Fruit fly (Drosophila melanogaster) whole organism, embryonic: ENCODE results near the gene CG4615.

Experiments used
- Atf3 ChIP-seq: fragments of 200-800 bp; sonication (Bioruptor generic); optimal IDR thresholded peaks from 3 replicates; lab custom pipeline; 2016; ENCODE audit warnings: missing biosample characterization, missing genetic modification characterization
- CG11504 ChIP-seq: fragments of 200-800 bp; sonication (Bioruptor generic); optimal IDR thresholded peaks from 3 replicates; lab custom pipeline; 2019; ENCODE audit warnings: missing biosample characterization, mild to moderate bottlenecking, missing genetic modification characterization, moderate library complexity
- CG12942 ChIP-seq: fragments of 200-800 bp; sonication (Bioruptor generic); optimal IDR thresholded peaks from 3 replicates; lab custom pipeline; 2016; ENCODE audit warnings: missing biosample characterization, missing genetic modification characterization
- CG14710 ChIP-seq: fragments of 200-800 bp; sonication (Bioruptor generic); optimal IDR thresholded peaks from 3 replicates; lab custom pipeline; 2019; ENCODE audit warnings: missing biosample characterization, mild to moderate bottlenecking, missing genetic modification characterization, moderate library complexity
- CG15601 ChIP-seq: fragments of 200-800 bp; sonication (Bioruptor generic); optimal IDR thresholded peaks from 3 replicates; lab custom pipeline; 2019; ENCODE audit warnings: missing biosample characterization, mild to moderate bottlenecking, missing genetic modification characterization, moderate library complexity
- CG1603 ChIP-seq: fragments of 200-800 bp; sonication (Bioruptor generic); optimal IDR thresholded peaks from 2 replicates; lab custom pipeline; 2019; ENCODE audit warnings: missing biosample characterization, mild to moderate bottlenecking, missing genetic modification characterization, moderate library complexity
- CG17802 ChIP-seq: fragments of 200-800 bp; sonication (Bioruptor generic); optimal IDR thresholded peaks from 2 replicates; lab custom pipeline; 2018; ENCODE audit warnings: missing biosample characterization, mild to moderate bottlenecking, missing genetic modification characterization, moderate library complexity
- CG2678 ChIP-seq: fragments of 200-800 bp; sonication (Bioruptor generic); optimal IDR thresholded peaks from 3 replicates; lab custom pipeline; 2019; ENCODE audit warnings: missing biosample characterization, mild to moderate bottlenecking, missing genetic modification characterization, moderate library complexity
- CG2712 ChIP-seq: fragments of 200-800 bp; optimal IDR thresholded peaks from 3 replicates; lab custom pipeline; 2019; ENCODE audit warnings: missing biosample characterization, mild to moderate bottlenecking, missing genetic modification characterization, moderate library complexity
- CG2875 ChIP-seq: fragments of 200-800 bp; sonication (Bioruptor generic); optimal IDR thresholded peaks from 2 replicates; lab custom pipeline; 2017; ENCODE audit warnings: missing biosample characterization, mild to moderate bottlenecking, missing genetic modification characterization, missing genetic modification reagents
- CG31388 ChIP-seq: fragments of 200-800 bp; sonication (Bioruptor generic); optimal IDR thresholded peaks from 2 replicates; lab custom pipeline; 2016; ENCODE audit warnings: missing biosample characterization, missing genetic modification characterization
- CG3281 ChIP-seq: fragments of 200-800 bp; sonication (Bioruptor generic); optimal IDR thresholded peaks from 3 replicates; lab custom pipeline; 2017; ENCODE audit warnings: missing biosample characterization, mild to moderate bottlenecking, missing genetic modification characterization
- CG8089 ChIP-seq: fragments of 200-800 bp; sonication (Bioruptor generic); optimal IDR thresholded peaks from 3 replicates; lab custom pipeline; 2016; ENCODE audit warnings: missing biosample characterization, missing genetic modification characterization
- CG8290 ChIP-seq, 3 experiments: fragments of 200-800 bp; sonication (Bioruptor generic); optimal IDR thresholded peaks; 2 replicates each; lab custom pipeline; 2016 to 2019; ENCODE audit warnings: missing biosample characterization in 3 of 3, missing genetic modification characterization in 3 of 3, mild to moderate bottlenecking in 2 of 3, moderate library complexity in 1 of 3
- CG9437 ChIP-seq: fragments of 200-800 bp; sonication (Bioruptor generic); optimal IDR thresholded peaks from 2 replicates; lab custom pipeline; 2018; ENCODE audit warnings: missing biosample characterization, mild to moderate bottlenecking, missing genetic modification characterization
- Chrac-16 ChIP-seq: fragments of 200-800 bp; sonication (Bioruptor generic); optimal IDR thresholded peaks from 3 replicates; lab custom pipeline; 2016; ENCODE audit warnings: missing biosample characterization, missing genetic modification characterization
- CrebB ChIP-seq: fragments of 200-800 bp; sonication (Bioruptor generic); optimal IDR thresholded peaks from 3 replicates; lab custom pipeline; 2018; ENCODE audit warnings: missing biosample characterization, mild to moderate bottlenecking, missing genetic modification characterization
- ERR ChIP-seq: fragments of 200-800 bp; sonication (Bioruptor generic); optimal IDR thresholded peaks from 2 replicates; lab custom pipeline; 2016; ENCODE audit warnings: missing biosample characterization, missing genetic modification characterization
- Ets65A ChIP-seq: fragments of 200-800 bp; sonication (Bioruptor generic); peaks from one replicate; lab custom pipeline; 2016; ENCODE audit warnings: missing biosample characterization, missing genetic modification characterization
- Fer1 ChIP-seq: fragments of 200-800 bp; sonication (Bioruptor generic); optimal IDR thresholded peaks from 2 replicates; lab custom pipeline; 2017; ENCODE audit warnings: missing biosample characterization, mild to moderate bottlenecking, missing genetic modification characterization
- GATAe ChIP-seq: fragments of 200-800 bp; sonication (Bioruptor generic); conservative IDR thresholded peaks from 2 replicates; pipeline ENCODE4 v1.3.6; 2022; ENCODE audit warnings: missing biosample characterization, missing genetic modification characterization
- Hmx ChIP-seq: fragments of 200-800 bp; sonication (Bioruptor generic); optimal IDR thresholded peaks from 2 replicates; lab custom pipeline; 2016; ENCODE audit warnings: missing biosample characterization, missing genetic modification characterization
- Hr51 ChIP-seq, 2 experiments: fragments of 200-800 bp; sonication (Bioruptor generic); optimal IDR thresholded peaks; 2 replicates in 1 of 2; 3 replicates in 1 of 2; lab custom pipeline; 2016 to 2018; ENCODE audit warnings: missing biosample characterization in 2 of 2, missing genetic modification characterization in 2 of 2, mild to moderate bottlenecking in 1 of 2, moderate library complexity in 1 of 2
- Med ChIP-seq: fragments of 200-800 bp; sonication (Bioruptor generic); peaks from one replicate; lab custom pipeline; 2016; ENCODE audit warnings: missing biosample characterization, missing genetic modification characterization, mild to moderate bottlenecking, inconsistent platforms, moderate library complexity
- Mrtf ChIP-seq: fragments of 200-800 bp; sonication (Bioruptor generic); IDR thresholded peaks from 3 replicates; pipeline ENCODE4 v1.3.6; 2022; ENCODE audit warnings: missing biosample characterization, missing genetic modification characterization
- NC2α ChIP-seq: fragments of 200-800 bp; sonication (Bioruptor generic); optimal IDR thresholded peaks from 2 replicates; lab custom pipeline; 2016; ENCODE audit warnings: missing biosample characterization, missing genetic modification characterization
- Ptx1 ChIP-seq: fragments of 200-800 bp; sonication (Bioruptor generic); IDR thresholded peaks from 2 replicates; pipeline ENCODE4 v1.3.6; 2022; ENCODE audit warnings: missing biosample characterization, missing genetic modification characterization
- Sin3A ChIP-seq: fragments of >200 bp; optimal IDR thresholded peaks from 2 replicates; lab custom pipeline; 2018
- Six4 ChIP-seq: fragments of 200-800 bp; sonication (Bioruptor generic); optimal IDR thresholded peaks from 2 replicates; lab custom pipeline; 2016; ENCODE audit warnings: missing biosample characterization, missing genetic modification characterization
- Sox102F ChIP-seq: fragments of 200-800 bp; sonication (Bioruptor generic); optimal IDR thresholded peaks from 2 replicates; lab custom pipeline; 2018; ENCODE audit warnings: missing biosample characterization, mild to moderate bottlenecking, missing genetic modification characterization, moderate library complexity
- YL-1 ChIP-seq: fragments of 200-800 bp; sonication (Bioruptor generic); optimal IDR thresholded peaks from 3 replicates; lab custom pipeline; 2017; ENCODE audit warnings: missing biosample characterization, mild to moderate bottlenecking, missing genetic modification characterization
- ara ChIP-seq: fragments of 200-800 bp; sonication (Bioruptor generic); IDR thresholded peaks from 2 replicates; pipeline ENCODE4 v1.3.6; 2022; ENCODE audit warnings: missing biosample characterization, missing genetic modification characterization
- az2 ChIP-seq: fragments of 200-800 bp; sonication (Bioruptor generic); optimal IDR thresholded peaks from 3 replicates; lab custom pipeline; 2016; ENCODE audit warnings: missing biosample characterization, missing genetic modification characterization
- chm ChIP-seq: fragments of 200-800 bp; sonication (Bioruptor generic); IDR thresholded peaks from 2 replicates; pipeline ENCODE4 v1.3.6; 2022; ENCODE audit warnings: missing biosample characterization, missing genetic modification characterization
- ci ChIP-seq: fragments of 200-800 bp; sonication (Bioruptor generic); IDR thresholded peaks from 3 replicates; pipeline ENCODE4 v1.3.6; 2022; ENCODE audit warnings: missing biosample characterization, missing genetic modification characterization
- da ChIP-seq: fragments of 200-800 bp; sonication (Bioruptor generic); optimal IDR thresholded peaks from 2 replicates; lab custom pipeline; 2016; ENCODE audit warnings: missing biosample characterization, missing genetic modification characterization
- danr ChIP-seq: fragments of 200-800 bp; sonication (Bioruptor generic); IDR thresholded peaks from 2 replicates; pipeline ENCODE4 v1.3.6; 2022; ENCODE audit warnings: missing biosample characterization, missing genetic modification characterization
- dmrt11E ChIP-seq: fragments of 200-800 bp; sonication (Bioruptor generic); optimal IDR thresholded peaks from 3 replicates; lab custom pipeline; 2018; ENCODE audit warnings: missing biosample characterization, mild to moderate bottlenecking, missing genetic modification characterization, moderate library complexity
- dmrt99B ChIP-seq: fragments of 200-800 bp; sonication (Bioruptor generic); optimal IDR thresholded peaks from 2 replicates; lab custom pipeline; 2018; ENCODE audit warnings: missing biosample characterization, mild to moderate bottlenecking, missing genetic modification characterization, moderate library complexity
- ewg ChIP-seq: fragments of 200-800 bp; sonication (Bioruptor generic); optimal IDR thresholded peaks from 3 replicates; lab custom pipeline; 2017; ENCODE audit warnings: mild to moderate bottlenecking, missing biosample characterization, missing genetic modification reagents, missing genetic modification characterization
- ftz-f1 ChIP-seq: fragments of 200-800 bp; sonication (Bioruptor generic); optimal IDR thresholded peaks from 2 replicates; lab custom pipeline; 2016; ENCODE audit warnings: missing biosample characterization, missing genetic modification characterization
- gem ChIP-seq: fragments of 200-800 bp; sonication (Bioruptor generic); optimal IDR thresholded peaks from 2 replicates; lab custom pipeline; 2019; ENCODE audit warnings: missing biosample characterization, mild to moderate bottlenecking, missing genetic modification characterization, moderate library complexity
- gt ChIP-seq: fragments of 200-800 bp; sonication (Bioruptor generic); IDR thresholded peaks from 2 replicates; pipeline ENCODE4 v1.3.6; 2022; ENCODE audit warnings: missing biosample characterization, missing genetic modification characterization
- lab ChIP-seq: fragments of 200-800 bp; sonication (Bioruptor generic); optimal IDR thresholded peaks from 3 replicates; lab custom pipeline; 2017; ENCODE audit warnings: missing biosample characterization, missing genetic modification characterization, mild to moderate bottlenecking, moderate library complexity, missing genetic modification reagents
- mam ChIP-seq: fragments of 200-800 bp; sonication (Bioruptor generic); optimal IDR thresholded peaks from 3 replicates; lab custom pipeline; 2016; ENCODE audit warnings: missing biosample characterization, missing genetic modification characterization
- pb ChIP-seq: fragments of 200-800 bp; sonication (Bioruptor generic); optimal IDR thresholded peaks from 3 replicates; lab custom pipeline; 2016; ENCODE audit warnings: missing biosample characterization, missing genetic modification characterization
- pfk ChIP-seq: fragments of 200-800 bp; sonication (Bioruptor generic); optimal IDR thresholded peaks from 2 replicates; lab custom pipeline; 2018; ENCODE audit warnings: missing biosample characterization, mild to moderate bottlenecking, missing genetic modification characterization, moderate library complexity
- pita ChIP-seq: fragments of 200-800 bp; sonication (Bioruptor generic); optimal IDR thresholded peaks from 2 replicates; lab custom pipeline; 2017; ENCODE audit warnings: missing biosample characterization, mild to moderate bottlenecking, missing genetic modification characterization
- sens ChIP-seq: fragments of 200-800 bp; sonication (Bioruptor generic); peaks from one replicate; lab custom pipeline; 2016; ENCODE audit warnings: missing biosample characterization, missing genetic modification characterization
- zfh2 ChIP-seq: fragments of 200-800 bp; sonication (Bioruptor generic); optimal IDR thresholded peaks from 2 replicates; lab custom pipeline; 2016; ENCODE audit warnings: missing biosample characterization, missing genetic modification characterization

The CG4615 gene

DNA sequence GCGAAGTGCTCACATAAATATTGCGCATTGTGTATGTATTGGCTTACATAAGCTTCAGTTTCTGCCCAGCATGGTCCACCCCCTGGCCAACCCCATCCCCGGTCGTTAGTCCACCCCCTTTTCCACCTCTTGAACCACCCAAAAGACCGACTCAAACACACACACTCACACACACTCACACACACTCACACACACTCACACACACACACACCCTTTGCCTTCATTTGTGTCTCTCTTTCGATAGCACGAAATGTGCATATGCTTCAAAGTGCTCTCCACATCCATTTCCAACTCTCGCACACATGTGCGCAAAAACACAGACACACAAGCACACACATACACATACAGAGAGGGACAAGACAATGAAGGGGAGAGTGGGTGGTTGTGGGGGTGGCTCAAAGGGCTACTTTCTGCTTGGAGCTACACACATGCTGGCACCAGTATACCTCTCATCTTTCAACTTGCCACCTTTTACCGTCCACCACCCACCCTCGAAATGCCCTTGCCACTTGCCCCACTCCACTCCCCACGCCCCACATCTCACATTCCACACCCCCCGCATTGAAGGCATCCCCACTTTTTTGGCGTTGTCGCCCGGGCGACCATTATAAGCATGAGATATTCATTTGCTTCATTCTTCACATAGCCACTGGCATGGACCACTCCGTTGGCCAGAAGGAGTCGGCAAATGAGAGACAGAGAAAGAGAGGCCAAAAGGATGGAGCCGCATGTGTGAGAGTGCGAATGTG lies 49.4 kb upstream of the CG4615 start (continued):
- TF ChIP-seq Hmx (GFP tag; lab: Kevin White, UChicago) (no peak), chm (GFP tag; lab: Robert Waterston, UW) (no peak), CG31388 (no peak), Atf3 (GFP tag; lab: Kevin White, UChicago) (no peak), danr (GFP tag; lab: Robert Waterston, UW) (no peak), da (GFP tag; lab: Kevin White, UChicago) (no peak), pfk (no peak), pb (no peak), ewg (GFP tag; lab: Kevin White, UChicago) (no peak), pita (GFP tag; lab: Kevin White, UChicago) (no peak), zfh2 (GFP tag; lab: Kevin White, UChicago) (no peak), Sin3A (no peak), Six4 (GFP tag; lab: Kevin White, UChicago) (no peak), CG8089 (no peak), CG17802 (no peak), CG2875 (GFP tag; lab: Kevin White, UChicago) (no peak), CG12942 (GFP tag; lab: Kevin White, UChicago) (no peak), CG15601 (tag; lab: Kevin White, UChicago) (no peak), ftz-f1 (no peak), lab (GFP tag; lab: Kevin White, UChicago) (no peak)

DNA sequence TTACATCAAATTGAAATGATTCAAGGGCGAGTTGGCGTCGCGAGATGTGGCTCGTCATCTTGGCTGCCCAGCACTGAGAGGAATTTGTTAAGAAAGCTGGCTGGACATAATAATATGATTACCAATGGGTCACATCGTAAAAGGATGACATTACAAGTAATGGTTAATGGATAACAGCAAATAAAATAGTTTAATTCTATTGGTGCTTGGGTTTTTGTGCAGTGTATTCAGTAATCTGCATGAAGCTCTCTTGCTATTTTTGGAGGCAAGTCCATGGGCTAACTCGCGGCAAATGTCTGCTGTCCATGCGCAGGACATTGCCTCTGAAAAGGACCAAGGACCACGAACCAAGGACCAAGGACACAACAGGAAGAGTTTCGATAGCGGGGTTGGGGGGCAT lies 39.7 kb upstream of the CG4615 start:
- TF ChIP-seq CrebB (tag; lab: Kevin White, UChicago), result no peak
- no peak for TF ChIP-seq NC2α (GFP tag; lab: Kevin White, UChicago)
- no peak for TF ChIP-seq CG8290 (GFP tag; optimal IDR thresholded peaks at IDR 0.05; lab: Kevin White, UChicago)
- peak in 1 of 2 experiments; percentile 48 for TF ChIP-seq CG8290 (tag; optimal IDR thresholded peaks at IDR 0.05; lab: Kevin White, UChicago)
- TF ChIP-seq GATAe, result no peak
- TF ChIP-seq YL-1 (GFP tag; lab: Kevin White, UChicago), result no peak
- TF ChIP-seq ERR (GFP tag; lab: Kevin White, UChicago), result no peak
- TF ChIP-seq CG14710 (tag; lab: Kevin White, UChicago), result no peak
- TF ChIP-seq ara, result no peak
- peak; percentile 26 for TF ChIP-seq gem (tag; lab: Kevin White, UChicago)
- no peak for TF ChIP-seq CG3281
- TF ChIP-seq gt (GFP tag; lab: Robert Waterston, UW), result no peak
- peak; percentile 84 for TF ChIP-seq Med (GFP tag; lab: Kevin White, UChicago)
- 0 out of 3 replicates have a peak, but pooled peaks have one; percentile 14 for TF ChIP-seq ci (GFP tag; lab: Robert Waterston, UW)
- TF ChIP-seq Ptx1 (GFP tag; lab: Robert Waterston, UW), result peak; percentile 29; the same call in 1 of the 2 replicates
- TF ChIP-seq Hr51 (GFP tag; optimal IDR thresholded peaks at IDR 0.05; lab: Kevin White, UChicago), result peak in 1 of 2 experiments; percentile 34
- TF ChIP-seq Sox102F (GFP tag; lab: Kevin White, UChicago), result peak; percentile 2
- peak; percentile 29 for TF ChIP-seq Fer1
- TF ChIP-seq CG2678 (tag; lab: Kevin White, UChicago), result peak; percentile 25
- TF ChIP-seq mam (GFP tag; lab: Kevin White, UChicago), result peak; percentile 10
- peak; percentile 29 for TF ChIP-seq CG11504 (tag; lab: Kevin White, UChicago)
- TF ChIP-seq dmrt99B (tag; lab: Kevin White, UChicago), result peak; percentile 18
- no peak for TF ChIP-seq dmrt11E
- TF ChIP-seq az2, result no peak
- peak; percentile 77 for TF ChIP-seq Ets65A (GFP tag; lab: Kevin White, UChicago)
- no peak for TF ChIP-seq Chrac-16
- TF ChIP-seq Mrtf (GFP tag; lab: Robert Waterston, UW), result no peak
- peak; percentile 17 for TF ChIP-seq CG1603 (tag; lab: Kevin White, UChicago)
- no peak for TF ChIP-seq CG9437
- peak; percentile 56 for TF ChIP-seq sens (GFP tag; lab: Kevin White, UChicago)
- peak; percentile 2 for TF ChIP-seq CG2712 (tag; lab: Kevin White, UChicago)
